Fruit fly (Drosophila melanogaster) whole organism, embryonic: ENCODE measurements around the gene betaTub65B.

Experiments used
- CG10959 ChIP-seq: fragments of 200-800 bp; sonication (Bioruptor generic); IDR thresholded peaks from 2 replicates; pipeline ENCODE4 v1.3.6; 2022; ENCODE audit warnings: missing biosample characterization, missing genetic modification characterization
- CG11560 ChIP-seq: fragments of 200-800 bp; sonication (Bioruptor generic); IDR thresholded peaks from 3 replicates; pipeline ENCODE4 v1.3.6; 2022; ENCODE audit warnings: missing biosample characterization, missing genetic modification characterization
- Camta ChIP-seq: fragments of 200-800 bp; sonication (Bioruptor generic); optimal IDR thresholded peaks from 2 replicates; lab custom pipeline; 2016; ENCODE audit warnings: missing biosample characterization, missing genetic modification characterization
- MBD-R2 ChIP-seq: fragments of 200-800 bp; sonication (Bioruptor generic); IDR thresholded peaks from 2 replicates; pipeline ENCODE4 v1.3.6; 2022; ENCODE audit warnings: missing biosample characterization, missing genetic modification characterization
- Spps ChIP-seq: fragments of 200-800 bp; sonication (Bioruptor generic); optimal IDR thresholded peaks from 2 replicates; lab custom pipeline; 2018; ENCODE audit warnings: missing biosample characterization, mild to moderate bottlenecking, missing genetic modification characterization
- YL-1 ChIP-seq: fragments of 200-800 bp; sonication (Bioruptor generic); optimal IDR thresholded peaks from 3 replicates; lab custom pipeline; 2017; ENCODE audit warnings: missing biosample characterization, mild to moderate bottlenecking, missing genetic modification characterization
- gce ChIP-seq: fragments of 200-800 bp; sonication (Bioruptor generic); IDR thresholded peaks from 3 replicates; pipeline ENCODE4 v1.3.6; 2022; ENCODE audit warnings: missing biosample characterization, missing genetic modification characterization

DNA sequence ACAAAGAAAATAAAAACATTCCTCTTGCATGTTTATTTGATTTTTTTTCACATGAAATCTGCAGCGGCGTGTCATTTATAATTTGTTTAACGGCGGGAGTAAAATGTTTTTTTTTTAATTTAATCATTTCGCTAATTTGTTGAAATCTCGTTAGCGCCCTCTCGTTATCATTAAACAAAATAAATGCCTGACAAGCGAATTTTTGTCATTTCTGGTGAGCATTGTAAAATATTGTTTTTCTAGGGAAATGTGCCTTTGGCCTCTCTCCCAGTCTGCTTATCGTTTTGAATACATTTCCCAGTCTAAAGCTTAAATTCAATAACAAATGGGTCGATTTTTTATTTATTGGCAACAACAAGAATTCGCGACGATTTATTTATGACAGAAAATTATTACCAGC is 18.2 kb upstream of the betaTub65B start:
- no peak for TF ChIP-seq MBD-R2 (GFP tag; lab: Robert Waterston, UW)
- no peak for TF ChIP-seq Camta
- TF ChIP-seq Spps (tag; lab: Kevin White, UChicago), result no peak
- TF ChIP-seq gce (GFP tag; lab: Robert Waterston, UW), result no peak
- no peak for TF ChIP-seq CG10959
- no peak for TF ChIP-seq YL-1 (GFP tag; lab: Kevin White, UChicago)
- TF ChIP-seq CG11560, result no peak
